Worm (Caenorhabditis elegans): ENCODE results near the gene dmsr-11.

dmsr-11 gene

ce11 chrV:6839008-6839407, 35.1 kb upstream of the dmsr-11 start, which contains the start of gene hpo-8:
hpo-8 (plus strand) TSS chrV:6839289.
- TF ChIP-seq aptf-3 (GFP tag; IDR thresholded peaks at IDR 0.05), result no peak

ce11 chrV:6838599-6838998, 34.7 kb upstream of the dmsr-11 start, which contains the start of gene T15B7.15:
T15B7.15 (minus strand) TSS chrV:6838665.
- no peak for TF ChIP-seq snpc-3.4 (tag; optimal IDR thresholded peaks at IDR 0.05)
- TF ChIP-seq attf-3 (GFP tag; conservative IDR thresholded peaks at IDR 0.05), result peak; percentile 93
- TF ChIP-seq ceh-79 (tag; optimal IDR thresholded peaks at IDR 0.05), result no peak
- no peak for TF ChIP-seq tbx-9 (tag; optimal IDR thresholded peaks at IDR 0.05; ENCODE audit: borderline replicate concordance)
- peak in 1 of 3 experiments; percentile 31 for TF ChIP-seq lin-35 (GFP tag; optimal IDR thresholded peaks at IDR 0.05)

DNA sequence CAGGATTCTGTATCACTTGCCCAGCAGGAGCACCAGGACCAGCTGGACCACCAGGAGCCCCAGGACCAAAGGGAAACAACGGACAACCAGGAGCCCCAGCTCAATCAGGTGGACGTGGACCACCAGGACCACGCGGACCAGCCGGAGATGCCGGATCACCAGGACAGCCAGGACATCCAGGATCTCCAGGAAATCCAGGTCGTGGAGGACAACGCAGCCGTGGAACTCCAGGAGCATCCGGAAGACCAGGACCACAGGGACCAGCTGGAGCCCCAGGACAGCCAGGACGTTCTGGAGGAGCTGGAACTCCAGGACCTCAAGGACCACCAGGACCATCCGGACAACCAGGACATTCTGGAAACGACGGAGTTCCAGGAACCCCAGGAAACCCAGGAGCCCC, 32.1 kb upstream of the dmsr-11 start:
- TF ChIP-seq egrh-3 (GFP tag; IDR thresholded peaks at IDR 0.05) (peak; percentile 86), ztf-22 (GFP tag; optimal IDR thresholded peaks at IDR 0.05) (no peak), zfh-2 (GFP tag; conservative IDR thresholded peaks at IDR 0.05) (peak; percentile 76)

DNA sequence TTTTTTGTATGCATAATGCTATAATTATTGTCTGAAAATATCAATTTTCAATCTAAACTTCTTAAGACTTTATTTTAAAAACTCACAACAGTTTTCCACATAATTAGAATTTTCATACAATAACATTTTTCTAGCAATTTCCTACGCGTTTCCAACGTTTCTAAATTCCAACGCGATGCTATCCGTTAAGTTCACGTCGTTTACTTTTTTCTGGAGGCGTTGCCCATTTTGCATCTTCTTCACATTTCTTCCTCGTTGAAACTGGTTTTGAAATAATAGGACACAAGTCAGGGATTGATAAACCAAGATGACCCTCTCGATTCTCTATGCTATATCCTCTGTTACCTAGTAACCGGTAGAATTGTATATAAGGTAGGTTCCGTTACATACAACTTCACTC, 31.4 kb upstream of the dmsr-11 start, which contains the start of the genes T15B7.14 and col-143:
T15B7.14 (minus strand) TSS at position 101 of the 400 bp plus-strand sequence.
col-143 (plus strand) TSS at position 394 of the 400 bp plus-strand sequence.
- TF ChIP-seq ztf-25 (GFP tag; IDR thresholded peaks at IDR 0.05), result no peak
- TF ChIP-seq mcd-1 (GFP tag; IDR thresholded peaks at IDR 0.05), result no peak
- TF ChIP-seq F10E7.11 (tag; optimal IDR thresholded peaks at IDR 0.05), result no peak
- no peak for TF ChIP-seq egl-44 (GFP tag; IDR thresholded peaks at IDR 0.05)
- no peak for TF ChIP-seq lsy-27 (tag; optimal IDR thresholded peaks at IDR 0.05; ENCODE audit: borderline replicate concordance, insufficient read depth)
- no peak for TF ChIP-seq B0019.2 (GFP tag; conservative IDR thresholded peaks at IDR 0.05)
- TF ChIP-seq madf-3 (GFP tag; IDR thresholded peaks at IDR 0.05), result no peak
- no peak for TF ChIP-seq snpc-3.4 (tag; optimal IDR thresholded peaks at IDR 0.05)
- no peak for TF ChIP-seq snpc-1.1 (tag; optimal IDR thresholded peaks at IDR 0.05; ENCODE audit: insufficient read depth)
- TF ChIP-seq F33H1.4 (GFP tag; IDR thresholded peaks at IDR 0.05), result no peak
- TF ChIP-seq akir-1 (GFP tag; optimal IDR thresholded peaks at IDR 0.05), result no peak
- no peak for TF ChIP-seq ztf-26 (tag; optimal IDR thresholded peaks at IDR 0.05)

DNA sequence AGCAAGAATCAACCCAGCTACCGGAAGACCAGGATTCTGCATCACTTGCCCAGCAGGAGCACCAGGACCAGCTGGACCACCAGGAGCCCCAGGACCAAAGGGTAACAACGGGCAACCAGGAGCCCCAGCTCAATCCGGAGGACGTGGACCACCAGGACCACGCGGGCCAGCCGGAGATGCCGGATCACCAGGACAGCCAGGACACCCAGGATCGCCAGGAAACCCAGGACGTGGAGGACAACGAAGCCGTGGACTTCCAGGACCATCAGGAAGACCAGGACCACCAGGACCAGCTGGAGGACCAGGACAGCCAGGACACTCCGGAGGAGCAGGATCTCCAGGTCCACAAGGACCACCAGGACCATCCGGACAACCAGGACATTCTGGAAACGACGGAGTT, 27.6 kb upstream of the dmsr-11 start:
- TF ChIP-seq egrh-3 (GFP tag; IDR thresholded peaks at IDR 0.05), result peak; percentile 90
- no peak for TF ChIP-seq nfya-1 (tag; optimal IDR thresholded peaks at IDR 0.05; ENCODE audit: borderline replicate concordance, insufficient read depth)
- no peak for TF ChIP-seq dpl-1 (GFP tag; optimal IDR thresholded peaks at IDR 0.05)
- TF ChIP-seq ztf-22 (GFP tag; optimal IDR thresholded peaks at IDR 0.05), result no peak
- TF ChIP-seq zfh-2 (GFP tag; conservative IDR thresholded peaks at IDR 0.05), result peak; percentile 77

DNA sequence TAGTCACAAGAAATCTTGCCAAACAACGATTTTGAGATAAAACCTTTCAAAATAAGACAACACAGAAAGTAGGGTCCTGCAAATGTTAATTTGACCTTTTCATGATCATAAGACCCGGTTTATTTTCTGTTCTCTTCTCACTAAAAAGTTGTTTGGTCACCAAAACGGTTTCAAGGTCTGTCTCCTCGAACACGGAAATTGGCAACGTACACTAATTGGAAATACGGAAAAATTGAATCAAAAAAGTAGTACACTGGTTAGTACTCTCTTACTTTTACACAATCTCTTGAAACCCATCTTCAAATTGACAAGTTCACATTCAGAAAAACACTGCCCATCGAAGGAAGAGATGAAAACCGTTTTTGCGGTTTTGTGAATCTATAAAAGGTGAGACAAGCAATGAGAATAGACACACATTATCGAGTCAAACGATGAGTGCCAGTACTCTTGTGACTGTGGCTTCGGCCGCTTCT, 26.9 kb upstream of the dmsr-11 start, which contains the start of gene col-142:
col-142 (plus strand) TSS at position 423 of the 473 bp plus-strand sequence.
- no peak for TF ChIP-seq lsl-1 (GFP tag; optimal IDR thresholded peaks at IDR 0.05)
- TF ChIP-seq B0035.1 (tag; optimal IDR thresholded peaks at IDR 0.05), result no peak
- TF ChIP-seq hlh-12 (tag; optimal IDR thresholded peaks at IDR 0.05), result no peak
- TF ChIP-seq rec-8 (tag; optimal IDR thresholded peaks at IDR 0.05), result no peak
- TF ChIP-seq hsf-1 (GFP tag; IDR thresholded peaks at IDR 0.05), result no peak
- no peak for TF ChIP-seq nhr-179 (tag; optimal IDR thresholded peaks at IDR 0.05)
- TF ChIP-seq ccch-3 (GFP tag; optimal IDR thresholded peaks at IDR 0.05), result no peak
- no peak for TF ChIP-seq lin-35 (GFP tag; optimal IDR thresholded peaks at IDR 0.05)
- no peak for TF ChIP-seq somi-1 (GFP tag; optimal IDR thresholded peaks at IDR 0.05)
- no peak for TF ChIP-seq pbrm-1 (GFP tag; IDR thresholded peaks at IDR 0.05)
- TF ChIP-seq repo-1 (tag; optimal IDR thresholded peaks at IDR 0.05), result no peak
- TF ChIP-seq him-1 (tag; optimal IDR thresholded peaks at IDR 0.05), result no peak
- no peak for TF ChIP-seq ceh-58 (GFP tag; IDR thresholded peaks at IDR 0.05)
- no peak for TF ChIP-seq K11D2.4 (GFP tag; IDR thresholded peaks at IDR 0.05)
- no peak for TF ChIP-seq tlf-1 (GFP tag; optimal IDR thresholded peaks at IDR 0.05)
- TF ChIP-seq ztf-22 (GFP tag; optimal IDR thresholded peaks at IDR 0.05), result no peak
- TF ChIP-seq egl-44 (GFP tag; IDR thresholded peaks at IDR 0.05), result no peak
- TF ChIP-seq nhr-90 (tag; optimal IDR thresholded peaks at IDR 0.05), result no peak

All from whole organism, young adult.